Worm (Caenorhabditis elegans) whole organism, L1 larva: ENCODE results near the gene ttr-16.
A peak's percentile ranks its signal among the peaks of the same experiment; 100 is the strongest.

Experiments used
- blmp-1 ChIP-seq: fragments of 150-350 bp; optimal IDR thresholded peaks from 2 replicates; lab custom pipeline; 2014; ENCODE audit warnings: missing biosample characterization, missing genetic modification characterization
- ceh-82 ChIP-seq, 3 experiments: fragments of 150-350 bp in 1 of 3; sonication (generic microtip) in 2 of 3; optimal IDR thresholded peaks; 2 replicates each; lab custom pipeline; 2014 to 2017; ENCODE audit warnings: missing biosample characterization in 3 of 3, missing genetic modification characterization in 3 of 3
- jun-1 ChIP-seq: fragments of 150-350 bp; optimal IDR thresholded peaks from 2 replicates; lab custom pipeline; 2014; ENCODE audit warnings: missing biosample characterization, missing genetic modification reagents, missing genetic modification characterization
- lir-3 ChIP-seq: sonication (generic microtip); optimal IDR thresholded peaks from 2 replicates; lab custom pipeline; 2016; ENCODE audit warnings: mild to moderate bottlenecking, missing genetic modification characterization, moderate library complexity, missing compliant biosample characterization; ENCODE audit not compliant: poor library complexity
- nhr-20 ChIP-seq: sonication (generic microtip); optimal IDR thresholded peaks from 2 replicates; lab custom pipeline; 2016; ENCODE audit warnings: mild to moderate bottlenecking, missing genetic modification characterization, missing compliant biosample characterization
- nhr-77 ChIP-seq: fragments of 150-350 bp; optimal IDR thresholded peaks from 2 replicates; lab custom pipeline; 2014; ENCODE audit warnings: missing biosample characterization, missing genetic modification characterization

ce11 chrIV:11080823-11081285 lies 16.9 kb upstream of the ttr-16 start, which contains the start of gene atg-7:
- TF ChIP-seq nhr-20 (tag; lab: Kevin White, UChicago), result no peak
- TF ChIP-seq nhr-77 (tag; lab: Kevin White, UChicago), result no peak
- TF ChIP-seq ceh-82 (tag; optimal IDR thresholded peaks at IDR 0.05; lab: Kevin White, UChicago), result no peak
- TF ChIP-seq jun-1 (tag; lab: Kevin White, UChicago), result no peak
- TF ChIP-seq blmp-1, result no peak
- peak; percentile 13 for TF ChIP-seq lir-3 (tag; lab: Kevin White, UChicago)
